Fruit fly (Drosophila melanogaster): ENCODE measurements around the gene Dup99B.

DNA sequence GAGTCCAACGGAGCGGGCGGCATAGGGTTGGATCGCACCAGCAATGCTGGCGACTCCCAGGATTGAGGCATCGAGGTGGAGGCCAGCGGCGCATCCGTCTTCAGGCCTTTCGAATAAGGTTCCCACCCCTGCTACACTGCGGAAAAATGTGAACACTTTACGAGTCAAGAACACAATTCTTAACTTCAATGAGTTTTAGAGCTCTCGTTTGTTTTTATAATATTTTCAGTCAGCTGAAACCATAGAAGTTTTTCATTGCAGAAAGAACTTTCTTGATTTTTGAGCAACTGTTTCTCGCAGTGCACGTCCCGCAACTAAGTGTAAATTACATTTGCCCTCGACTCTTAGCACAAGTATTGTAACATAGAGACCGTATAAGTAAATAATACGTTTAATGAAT, 18.8 kb downstream of the Dup99B start:
- TF ChIP-seq CG8159 (tag; optimal IDR thresholded peaks at IDR 0.05): no peak
- no peak for TF ChIP-seq EcR (GFP tag; optimal IDR thresholded peaks at IDR 0.05)
- no peak for TF ChIP-seq CG34367 (tag; optimal IDR thresholded peaks at IDR 0.05)
- no peak for TF ChIP-seq Pif1A (GFP tag; optimal IDR thresholded peaks at IDR 0.05)
- TF ChIP-seq gl (tag; optimal IDR thresholded peaks at IDR 0.05): no peak
- TF ChIP-seq Snoo (tag; optimal IDR thresholded peaks at IDR 0.05): no peak
- no peak for TF ChIP-seq CG32121 (GFP tag; IDR thresholded peaks at IDR 0.05)
- no peak for TF ChIP-seq fd96Ca (GFP tag; IDR thresholded peaks at IDR 0.05)
- no peak for TF ChIP-seq CG15710 (tag; optimal IDR thresholded peaks at IDR 0.05)
- no peak for TF ChIP-seq D1 (tag; optimal IDR thresholded peaks at IDR 0.05)
